Fruit fly (Drosophila melanogaster) Kc167 (cell line): ENCODE results near the gene TyrR.

Source experiments
- h ChIP-seq: fragments of >200 bp; optimal IDR thresholded peaks from 3 replicates; lab custom pipeline; 2018; ENCODE audit warnings: missing external identifiers
- insv ChIP-seq: fragments of >200 bp; optimal IDR thresholded peaks from 3 replicates; lab custom pipeline; 2018; ENCODE audit warnings: missing external identifiers
- psq ChIP-seq: fragments of >200 bp; optimal IDR thresholded peaks from 2 replicates; lab custom pipeline; 2017; ENCODE audit warnings: missing external identifiers
- ttk ChIP-seq: sonication (Bioruptor generic); optimal IDR thresholded peaks from 2 replicates; lab custom pipeline; 2017; ENCODE audit warnings: missing external identifiers

DNA sequence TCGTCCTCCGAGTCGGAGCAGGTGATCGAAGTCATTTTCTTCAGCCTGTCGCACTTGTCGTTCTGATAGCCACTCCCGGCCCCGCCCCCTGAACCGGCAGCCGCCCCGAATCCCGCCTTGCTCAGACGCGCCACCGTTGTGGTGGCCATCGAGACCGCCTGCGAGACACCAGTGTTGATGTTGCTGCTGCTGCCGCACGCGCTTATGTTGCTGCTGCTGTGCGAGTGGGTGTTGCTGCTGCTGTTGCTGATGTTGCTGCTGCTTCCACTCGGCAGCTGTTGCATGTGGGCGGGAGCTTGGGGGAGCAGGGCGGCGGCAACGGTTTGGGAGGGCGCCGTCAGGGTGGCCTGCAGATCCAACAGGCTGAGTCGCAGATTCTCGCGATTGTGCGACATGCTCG lies 10.9 kb upstream of the TyrR start:
- no peak for TF ChIP-seq ttk (lab: Kevin White, UChicago)
- TF ChIP-seq h (lab: Kevin White, UChicago): no peak
- no peak for TF ChIP-seq psq (lab: Kevin White, UChicago)
- no peak for TF ChIP-seq insv (lab: Kevin White, UChicago)
